Fruit fly (Drosophila melanogaster) whole organism, embryonic: ENCODE data around the gene CstF64.

Experiments
- Atf6 ChIP-seq: fragments of 200-800 bp; sonication (Bioruptor generic); IDR thresholded peaks from 2 replicates; pipeline ENCODE4 v1.3.6; 2022; ENCODE audit warnings: missing biosample characterization, missing genetic modification characterization
- BEAF-32 ChIP-seq: fragments of 200-800 bp; sonication (Bioruptor generic); optimal IDR thresholded peaks from 3 replicates; lab custom pipeline; 2017; ENCODE audit warnings: missing biosample characterization, missing genetic modification characterization, mild to moderate bottlenecking, moderate library complexity, missing genetic modification reagents
- CG32532 ChIP-seq: fragments of 200-800 bp; sonication (Bioruptor generic); IDR thresholded peaks from 2 replicates; pipeline ENCODE4 v1.3.6; 2022; ENCODE audit warnings: missing biosample characterization, missing genetic modification characterization
- CG3847 ChIP-seq: fragments of 200-800 bp; sonication (Bioruptor generic); IDR thresholded peaks from 2 replicates; pipeline ENCODE4 v1.3.6; 2022; ENCODE audit warnings: missing biosample characterization, missing genetic modification characterization
- CG4360 ChIP-seq: fragments of 200-800 bp; sonication (Bioruptor generic); IDR thresholded peaks from 2 replicates; pipeline ENCODE4 v1.3.6; 2022; ENCODE audit warnings: missing biosample characterization, missing genetic modification characterization
- D ChIP-seq, 2 experiments: fragments of 200-800 bp in 1 of 2; fragments of >200 bp in 1 of 2; sonication (Bioruptor generic) in 1 of 2; optimal IDR thresholded peaks; 2 replicates in 1 of 2; 3 replicates in 1 of 2; lab custom pipeline; 2017; ENCODE audit warnings: mild to moderate bottlenecking in 1 of 2, missing biosample characterization in 1 of 2, missing genetic modification characterization in 1 of 2, missing genetic modification reagents in 1 of 2
- Fer3 ChIP-seq: fragments of 200-800 bp; sonication (Bioruptor generic); optimal IDR thresholded peaks from 2 replicates; lab custom pipeline; 2018; ENCODE audit warnings: missing biosample characterization, mild to moderate bottlenecking, missing genetic modification characterization, moderate library complexity
- H2.0 ChIP-seq: fragments of 200-800 bp; sonication (Bioruptor generic); IDR thresholded peaks from 2 replicates; pipeline ENCODE4 v1.3.6; 2022; ENCODE audit warnings: missing biosample characterization, missing genetic modification characterization
- ash1 ChIP-seq: fragments of 200-800 bp; sonication (Bioruptor generic); optimal IDR thresholded peaks from 2 replicates; lab custom pipeline; 2018; ENCODE audit warnings: missing biosample characterization, mild to moderate bottlenecking, missing genetic modification characterization
- kah ChIP-seq: fragments of 200-800 bp; sonication (Bioruptor generic); optimal IDR thresholded peaks from 2 replicates; lab custom pipeline; 2018; ENCODE audit warnings: missing biosample characterization, mild to moderate bottlenecking, missing genetic modification characterization
- phol ChIP-seq: fragments of 200-800 bp; sonication (Bioruptor generic); optimal IDR thresholded peaks from 3 replicates; lab custom pipeline; 2018; ENCODE audit warnings: missing biosample characterization, mild to moderate bottlenecking, missing genetic modification characterization, moderate library complexity
- psq ChIP-seq: fragments of 200-800 bp; sonication (Bioruptor generic); optimal IDR thresholded peaks from 2 replicates; lab custom pipeline; 2017; ENCODE audit warnings: missing biosample characterization, missing genetic modification characterization

DNA sequence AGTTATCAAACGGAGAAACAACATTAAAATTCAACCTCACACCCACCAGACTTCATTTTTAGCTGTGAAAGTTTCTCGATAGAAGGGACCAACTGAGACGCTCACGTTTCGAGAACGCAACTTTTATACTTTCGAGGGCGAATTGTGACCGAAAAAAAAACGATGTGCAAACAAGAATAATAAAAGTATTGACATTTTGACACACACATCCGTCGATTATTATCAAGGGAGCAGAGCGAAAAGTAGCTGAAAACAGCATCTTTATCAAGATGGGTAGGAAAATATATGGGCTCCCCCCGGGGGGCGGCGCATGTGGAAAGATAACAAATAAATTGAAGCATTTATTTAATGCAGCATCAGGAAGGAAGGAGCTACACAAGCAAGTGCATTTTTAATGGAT is 34.2 kb downstream of the CstF64 start, which contains the start of gene CG14300:
- no peak for TF ChIP-seq CG4360 (GFP tag; lab: Robert Waterston, UW)
- no peak for TF ChIP-seq CG3847 (GFP tag; lab: Robert Waterston, UW)
- TF ChIP-seq psq (GFP tag; lab: Kevin White, UChicago): no peak
- no peak for TF ChIP-seq BEAF-32
- no peak for TF ChIP-seq H2.0 (GFP tag; lab: Robert Waterston, UW)
- no peak for TF ChIP-seq D (optimal IDR thresholded peaks at IDR 0.05; lab: Kevin White, UChicago)
- TF ChIP-seq D (GFP tag; optimal IDR thresholded peaks at IDR 0.05; lab: Kevin White, UChicago): no peak
- no peak for TF ChIP-seq kah (GFP tag; lab: Kevin White, UChicago)
- TF ChIP-seq CG32532 (GFP tag; lab: Robert Waterston, UW): no peak
- no peak for TF ChIP-seq ash1
- no peak for TF ChIP-seq Atf6 (GFP tag; lab: Robert Waterston, UW)
- TF ChIP-seq phol (tag; lab: Kevin White, UChicago): no peak
- TF ChIP-seq Fer3 (tag; lab: Kevin White, UChicago): no peak
